Worm (Caenorhabditis elegans): Measurements from ENCODE around the gene otub-1.

DNA sequence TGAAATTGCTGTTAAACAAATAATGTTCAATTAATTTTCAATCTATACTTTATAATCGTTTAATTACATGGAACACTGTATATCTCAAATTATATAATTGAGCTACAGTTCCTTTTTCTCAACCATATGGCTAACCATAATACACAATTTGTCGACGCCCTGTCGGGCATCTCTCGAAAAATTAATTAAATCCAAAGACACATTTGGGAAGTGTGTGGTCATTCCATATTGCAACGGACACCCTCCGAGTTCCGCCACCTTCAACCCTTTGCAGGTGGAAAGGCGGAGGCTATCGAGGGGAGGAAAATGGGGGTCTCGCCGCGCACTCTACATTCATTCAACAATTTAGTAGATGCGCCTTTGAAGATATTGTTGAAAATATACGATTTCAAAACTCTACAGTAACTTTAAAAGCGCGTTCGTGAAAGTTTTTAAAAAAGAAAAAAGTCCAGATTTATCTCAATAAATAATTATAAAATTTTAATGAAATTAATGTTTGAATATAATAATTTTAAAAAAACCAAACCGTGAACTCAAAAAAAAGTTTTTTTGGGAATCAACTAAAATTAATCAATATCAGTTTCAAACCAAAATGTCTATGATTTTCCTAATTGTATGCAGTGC lies 37.1 kb upstream of the otub-1 start, which contains the start of gene F14H8.8:
- no peak for TF ChIP-seq zag-1 (tag; optimal IDR thresholded peaks at IDR 0.05)
- TF ChIP-seq ctbp-1 (GFP tag; IDR thresholded peaks at IDR 0.05), result no peak
- TF ChIP-seq zip-2 (tag; optimal IDR thresholded peaks at IDR 0.05), result no peak
- no peak for TF ChIP-seq hmg-1.1 (GFP tag; IDR thresholded peaks at IDR 0.05)
- no peak for TF ChIP-seq ama-1 (optimal IDR thresholded peaks at IDR 0.05)
